Fruit fly (Drosophila melanogaster): Measurements from ENCODE around the gene CG3226.
A peak's percentile ranks its signal among the peaks of the same experiment; 100 is the strongest.

The CG3226 gene

DNA sequence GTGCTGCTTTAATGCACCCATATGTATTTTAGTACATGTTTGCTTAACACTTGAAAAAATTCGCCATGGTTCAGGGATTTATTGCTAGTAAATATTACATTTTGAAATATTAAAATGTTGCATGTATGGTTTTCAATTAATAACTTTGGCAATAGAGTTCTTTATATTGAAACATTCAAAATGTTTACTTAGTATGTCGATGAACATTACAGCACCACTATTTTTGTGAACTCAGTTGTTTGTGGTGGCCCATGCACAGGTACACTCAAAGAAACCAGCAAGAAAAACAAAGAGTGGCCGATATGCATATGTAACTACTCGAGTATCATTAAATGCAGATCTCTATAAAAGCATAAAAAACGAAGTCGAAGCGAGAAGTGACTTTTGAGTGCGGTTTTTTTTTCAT, 48.0 kb upstream of the CG3226 start (continued):
- peak; percentile 95 for TF ChIP-seq sens (GFP tag)
- no peak for TF ChIP-seq HmgD (GFP tag; optimal IDR thresholded peaks at IDR 0.05)
- TF ChIP-seq CrebB (tag; optimal IDR thresholded peaks at IDR 0.05): no peak
- TF ChIP-seq CG12104 (GFP tag; optimal IDR thresholded peaks at IDR 0.05): peak; percentile 12
- TF ChIP-seq CG1529 (GFP tag; optimal IDR thresholded peaks at IDR 0.05): peak; percentile 59
- peak; percentile 31 to 46 for TF ChIP-seq Pdp1 (GFP tag; optimal IDR thresholded peaks at IDR 0.05)
- TF ChIP-seq row (GFP tag; IDR thresholded peaks at IDR 0.05): peak; percentile 74
- peak; percentile 14 for TF ChIP-seq Fer1 (GFP tag; optimal IDR thresholded peaks at IDR 0.05)
- no peak for TF ChIP-seq CG14965 (GFP tag; optimal IDR thresholded peaks at IDR 0.05; ENCODE audit: borderline replicate concordance)
- peak; percentile 17 for TF ChIP-seq CG13296 (GFP tag; optimal IDR thresholded peaks at IDR 0.05)
- no peak for TF ChIP-seq chm (GFP tag; IDR thresholded peaks at IDR 0.05)
- peak; percentile 33 for TF ChIP-seq CG3847 (GFP tag; IDR thresholded peaks at IDR 0.05)
- TF ChIP-seq CG1647 (GFP tag; optimal IDR thresholded peaks at IDR 0.05): peak; percentile 1
- peak; percentile 18 for TF ChIP-seq Nf-YC (tag; optimal IDR thresholded peaks at IDR 0.05)
- no peak for TF ChIP-seq Neu2 (GFP tag; optimal IDR thresholded peaks at IDR 0.05; ENCODE audit: borderline replicate concordance)
- no peak for TF ChIP-seq CG16813 (GFP tag; IDR thresholded peaks at IDR 0.05; ENCODE audit: partially characterized antibody)
- TF ChIP-seq wek (GFP tag; optimal IDR thresholded peaks at IDR 0.05): peak; percentile 47
- no peak for TF ChIP-seq Mrtf (GFP tag; IDR thresholded peaks at IDR 0.05)
- no peak for TF ChIP-seq prd (optimal IDR thresholded peaks at IDR 0.05)
- peak; percentile 71; the same call in 2 of the 3 replicates for TF ChIP-seq prd (GFP tag; IDR thresholded peaks at IDR 0.05)
- peak; percentile 64 for TF ChIP-seq trem (tag; optimal IDR thresholded peaks at IDR 0.05)
- peak; percentile 48; the same call in 1 of the 2 replicates for TF ChIP-seq dimm (GFP tag; IDR thresholded peaks at IDR 0.05)
- TF ChIP-seq CG15696 (tag; optimal IDR thresholded peaks at IDR 0.05): peak; percentile 72
- TF ChIP-seq CG12071 (GFP tag; optimal IDR thresholded peaks at IDR 0.05): peak; percentile 52
- TF ChIP-seq sima (GFP tag; optimal IDR thresholded peaks at IDR 0.05): no peak
- TF ChIP-seq gsb-n (tag; optimal IDR thresholded peaks at IDR 0.05): peak; percentile 68
- no peak for TF ChIP-seq CG9215 (GFP tag; IDR thresholded peaks at IDR 0.05)
- peak; percentile 65 for TF ChIP-seq CG17385 (GFP tag; optimal IDR thresholded peaks at IDR 0.05)
- peak; percentile 38 for TF ChIP-seq CG11723 (GFP tag; optimal IDR thresholded peaks at IDR 0.05)
- TF ChIP-seq toy (GFP tag; IDR thresholded peaks at IDR 0.05): no peak
- TF ChIP-seq Dad (GFP tag; optimal IDR thresholded peaks at IDR 0.05): peak; percentile 41
- TF ChIP-seq Hsf (GFP tag; optimal IDR thresholded peaks at IDR 0.05): peak; percentile 54
- no peak for TF ChIP-seq Tbp (GFP tag; optimal IDR thresholded peaks at IDR 0.05)
- TF ChIP-seq Aef1 (GFP tag; IDR thresholded peaks at IDR 0.05): peak; percentile 29; the same call in 1 of the 3 replicates
- TF ChIP-seq lmd (GFP tag; IDR thresholded peaks at IDR 0.05): peak; percentile 63
- peak; percentile 48 for TF ChIP-seq CG1602 (GFP tag; optimal IDR thresholded peaks at IDR 0.05)
- no peak for TF ChIP-seq Vsx1 (GFP tag; optimal IDR thresholded peaks at IDR 0.05)
- no peak for TF ChIP-seq psq (GFP tag; optimal IDR thresholded peaks at IDR 0.05)
- TF ChIP-seq E2f1 (GFP tag; IDR thresholded peaks at IDR 0.05): 0 out of 2 replicates have a peak, but pooled peaks have one; percentile 32
- TF ChIP-seq slbo (GFP tag; IDR thresholded peaks at IDR 0.05): peak; percentile 12; the same call in 1 of the 2 replicates
- TF ChIP-seq kni (GFP tag; optimal IDR thresholded peaks at IDR 0.05): no peak
- TF ChIP-seq pzg (GFP tag; optimal IDR thresholded peaks at IDR 0.05): no peak
- TF ChIP-seq CG7357 (GFP tag; IDR thresholded peaks at IDR 0.05): peak; percentile 61; the same call in 1 of the 3 replicates
- peak; percentile 1 for TF ChIP-seq en (GFP tag; optimal IDR thresholded peaks at IDR 0.05)
- TF ChIP-seq run (tag; optimal IDR thresholded peaks at IDR 0.05): peak; percentile 54
- peak; percentile 35 for TF ChIP-seq NK7.1 (GFP tag; optimal IDR thresholded peaks at IDR 0.05)
- TF ChIP-seq pb (GFP tag; optimal IDR thresholded peaks at IDR 0.05): no peak
- peak; percentile 56; the same call in 1 of the 2 replicates for TF ChIP-seq ara (GFP tag; IDR thresholded peaks at IDR 0.05)
- TF ChIP-seq maf-S (GFP tag; optimal IDR thresholded peaks at IDR 0.05): peak; percentile 7
- TF ChIP-seq B-H1 (GFP tag; IDR thresholded peaks at IDR 0.05): 0 out of 3 replicates have a peak, but pooled peaks have one; percentile 24
- TF ChIP-seq gcm2 (GFP tag; optimal IDR thresholded peaks at IDR 0.05): peak; percentile 10
- TF ChIP-seq bowl (GFP tag; IDR thresholded peaks at IDR 0.05): peak; percentile 29; the same call in 1 of the 2 replicates

Data from whole organism, embryonic.